Worm (Caenorhabditis elegans) whole organism, early embryonic: ENCODE results near the gene cka-2.

Experiments used
- B0310.2 ChIP-seq: sonication (generic microtip); optimal IDR thresholded peaks from 2 replicates; lab custom pipeline; 2016; ENCODE audit warnings: mild to moderate bottlenecking, missing genetic modification characterization, missing compliant biosample characterization
- F13C5.2 ChIP-seq: sonication (generic microtip); optimal IDR thresholded peaks from 2 replicates; lab custom pipeline; 2017; ENCODE audit warnings: mild to moderate bottlenecking, missing genetic modification characterization, inconsistent platforms, missing compliant biosample characterization
- ama-1 ChIP-seq: fragments of 150-350 bp; optimal IDR thresholded peaks from 2 replicates; lab custom pipeline; 2014
- hmg-4 ChIP-seq: fragments of 200-800 bp; sonication (Bioruptor generic); optimal IDR thresholded peaks from 2 replicates; lab custom pipeline; 2018; ENCODE audit warnings: mild to moderate bottlenecking, missing genetic modification characterization, missing compliant biosample characterization

DNA sequence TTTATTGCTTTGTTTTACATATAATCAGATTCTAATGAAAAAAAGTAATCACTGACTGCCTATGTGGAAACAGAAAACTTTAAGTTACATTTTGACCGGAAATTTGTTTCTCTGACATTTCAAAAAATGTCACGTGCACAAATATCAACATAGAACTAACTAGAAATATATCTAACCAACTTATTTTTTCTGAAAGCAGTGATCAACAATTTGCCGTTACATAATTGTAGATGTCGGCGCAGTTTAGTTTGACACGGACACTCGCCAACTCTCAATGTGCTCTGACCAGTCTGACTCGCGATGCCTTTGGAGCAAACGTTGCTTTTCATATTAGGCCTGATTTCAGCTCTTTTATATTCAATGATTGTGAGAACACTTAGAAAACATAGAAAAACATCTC, 29.2 kb upstream of the cka-2 start, which contains the start of gene srv-6:
- TF ChIP-seq ama-1 (lab: Kevin White, UChicago) = no peak
- TF ChIP-seq F13C5.2 (tag; lab: Kevin White, UChicago) = no peak
- no peak for TF ChIP-seq hmg-4
- no peak for TF ChIP-seq B0310.2 (tag; lab: Kevin White, UChicago)
